Fruit fly (Drosophila melanogaster) whole organism, embryonic: Measurements from ENCODE around the gene CG13928.

Experiments used
- Adf1 ChIP-seq: fragments of 200-800 bp; sonication (Bioruptor generic); IDR thresholded peaks from 2 replicates; pipeline ENCODE4 v1.3.6; 2022; ENCODE audit warnings: missing biosample characterization, missing genetic modification characterization
- Bdp1 ChIP-seq: fragments of 200-800 bp; sonication (Bioruptor generic); optimal IDR thresholded peaks from 3 replicates; lab custom pipeline; 2016; ENCODE audit warnings: missing biosample characterization, missing genetic modification characterization
- CG1233 ChIP-seq: fragments of 200-800 bp; sonication (Bioruptor generic); optimal IDR thresholded peaks from 4 replicates; lab custom pipeline; 2018; ENCODE audit warnings: missing biosample characterization, mild to moderate bottlenecking, missing genetic modification characterization
- CG12769 ChIP-seq: fragments of 200-800 bp; sonication (Bioruptor generic); optimal IDR thresholded peaks from 2 replicates; lab custom pipeline; 2019; ENCODE audit warnings: missing biosample characterization, mild to moderate bottlenecking, missing genetic modification characterization, moderate library complexity
- CG12942 ChIP-seq: fragments of 200-800 bp; sonication (Bioruptor generic); optimal IDR thresholded peaks from 3 replicates; lab custom pipeline; 2016; ENCODE audit warnings: missing biosample characterization, missing genetic modification characterization
- CG13424 ChIP-seq: fragments of 200-800 bp; sonication (Bioruptor generic); optimal IDR thresholded peaks from 2 replicates; lab custom pipeline; 2019; ENCODE audit warnings: missing biosample characterization, mild to moderate bottlenecking, missing genetic modification characterization, moderate library complexity
- CG15514 ChIP-seq: fragments of 200-800 bp; sonication (Bioruptor generic); optimal IDR thresholded peaks from 3 replicates; lab custom pipeline; 2017; ENCODE audit warnings: missing biosample characterization, missing genetic modification characterization, mild to moderate bottlenecking, moderate library complexity, missing genetic modification reagents
- CG17385 ChIP-seq: fragments of 200-800 bp; sonication (Bioruptor generic); optimal IDR thresholded peaks from 3 replicates; lab custom pipeline; 2018; ENCODE audit warnings: missing biosample characterization, mild to moderate bottlenecking, missing genetic modification characterization
- CG17802 ChIP-seq: fragments of 200-800 bp; sonication (Bioruptor generic); optimal IDR thresholded peaks from 2 replicates; lab custom pipeline; 2018; ENCODE audit warnings: missing biosample characterization, mild to moderate bottlenecking, missing genetic modification characterization, moderate library complexity
- CG18619 ChIP-seq: fragments of 200-800 bp; sonication (Bioruptor generic); optimal IDR thresholded peaks from 3 replicates; lab custom pipeline; 2017; ENCODE audit warnings: missing biosample characterization, mild to moderate bottlenecking, missing genetic modification characterization
- CG2116 ChIP-seq: fragments of 200-800 bp; sonication (Bioruptor generic); optimal IDR thresholded peaks from 3 replicates; lab custom pipeline; 2018; ENCODE audit warnings: missing biosample characterization, mild to moderate bottlenecking, missing genetic modification characterization
- CG2199 ChIP-seq: fragments of 200-800 bp; sonication (Bioruptor generic); IDR thresholded peaks from 3 replicates; pipeline ENCODE4 v1.3.6; 2022; ENCODE audit warnings: missing biosample characterization, missing genetic modification characterization
- CG2712 ChIP-seq: fragments of 200-800 bp; optimal IDR thresholded peaks from 3 replicates; lab custom pipeline; 2019; ENCODE audit warnings: missing biosample characterization, mild to moderate bottlenecking, missing genetic modification characterization, moderate library complexity
- CG30431 ChIP-seq: fragments of 200-800 bp; sonication (Bioruptor generic); optimal IDR thresholded peaks from 2 replicates; lab custom pipeline; 2017; ENCODE audit warnings: missing biosample characterization, missing genetic modification characterization
- CG3281 ChIP-seq: fragments of 200-800 bp; sonication (Bioruptor generic); optimal IDR thresholded peaks from 3 replicates; lab custom pipeline; 2017; ENCODE audit warnings: missing biosample characterization, mild to moderate bottlenecking, missing genetic modification characterization
- CG3838 ChIP-seq: fragments of 200-800 bp; sonication (Bioruptor generic); optimal IDR thresholded peaks from 3 replicates; lab custom pipeline; 2016; ENCODE audit warnings: missing biosample characterization, missing genetic modification characterization
- CG4424 ChIP-seq: fragments of 200-800 bp; sonication (Bioruptor generic); optimal IDR thresholded peaks from 3 replicates; lab custom pipeline; 2016; ENCODE audit warnings: missing biosample characterization, missing genetic modification characterization
- CG4820 ChIP-seq: fragments of 200-800 bp; sonication (Bioruptor generic); optimal IDR thresholded peaks from 3 replicates; lab custom pipeline; 2016; ENCODE audit warnings: missing biosample characterization, missing genetic modification characterization
- CG8478 ChIP-seq: fragments of >200 bp; optimal IDR thresholded peaks from 2 replicates; lab custom pipeline; 2018
- D19A ChIP-seq: fragments of 200-800 bp; optimal IDR thresholded peaks from 3 replicates; lab custom pipeline; 2019; ENCODE audit warnings: missing biosample characterization, mild to moderate bottlenecking, missing genetic modification characterization, moderate library complexity
- D19B ChIP-seq: fragments of 200-800 bp; sonication (Bioruptor generic); optimal IDR thresholded peaks from 2 replicates; lab custom pipeline; 2017; ENCODE audit warnings: missing biosample characterization, mild to moderate bottlenecking, missing genetic modification characterization
- Dek ChIP-seq: fragments of 200-800 bp; sonication (Bioruptor generic); optimal IDR thresholded peaks from 3 replicates; lab custom pipeline; 2019; ENCODE audit warnings: missing biosample characterization, mild to moderate bottlenecking, missing genetic modification characterization, moderate library complexity
- Dref ChIP-seq: fragments of 200-800 bp; sonication (Bioruptor generic); IDR thresholded peaks from 2 replicates; pipeline ENCODE4 v1.3.6; 2022; ENCODE audit warnings: missing biosample characterization, missing genetic modification characterization
- E2f2 ChIP-seq: fragments of 200-800 bp; sonication (Bioruptor generic); IDR thresholded peaks from 2 replicates; pipeline ENCODE4 v1.3.6; 2022; ENCODE audit warnings: missing biosample characterization, missing genetic modification characterization
- Hr3 ChIP-seq: fragments of 200-800 bp; sonication (Bioruptor generic); optimal IDR thresholded peaks from 3 replicates; lab custom pipeline; 2016; ENCODE audit warnings: missing biosample characterization, missing genetic modification characterization
- Lhr ChIP-seq: fragments of 200-800 bp; sonication (Bioruptor generic); optimal IDR thresholded peaks from 3 replicates; lab custom pipeline; 2017; ENCODE audit warnings: mild to moderate bottlenecking, missing biosample characterization, missing genetic modification reagents, missing genetic modification characterization
- Lpt ChIP-seq: fragments of >200 bp; optimal IDR thresholded peaks from 2 replicates; lab custom pipeline; 2018; ENCODE audit warnings: missing biosample characterization, missing genetic modification characterization
- Nf-YA ChIP-seq: fragments of 200-800 bp; sonication (Bioruptor generic); IDR thresholded peaks from 2 replicates; pipeline ENCODE4 v1.3.6; 2022; ENCODE audit warnings: missing biosample characterization, missing genetic modification characterization
- Sin3A ChIP-seq: fragments of >200 bp; optimal IDR thresholded peaks from 2 replicates; lab custom pipeline; 2018
- ash1 ChIP-seq: fragments of 200-800 bp; sonication (Bioruptor generic); optimal IDR thresholded peaks from 2 replicates; lab custom pipeline; 2018; ENCODE audit warnings: missing biosample characterization, mild to moderate bottlenecking, missing genetic modification characterization
- cas ChIP-seq: fragments of 200-800 bp; sonication (Bioruptor generic); IDR thresholded peaks from 2 replicates; pipeline ENCODE4 v1.3.6; 2022; ENCODE audit warnings: missing biosample characterization, missing genetic modification characterization
- chif ChIP-seq, 2 experiments: fragments of 200-800 bp; sonication (Bioruptor generic); optimal IDR thresholded peaks; 3 replicates each; lab custom pipeline; 2016; ENCODE audit warnings: missing biosample characterization in 2 of 2, missing genetic modification characterization in 2 of 2
- dmrt99B ChIP-seq: fragments of 200-800 bp; sonication (Bioruptor generic); optimal IDR thresholded peaks from 2 replicates; lab custom pipeline; 2018; ENCODE audit warnings: missing biosample characterization, mild to moderate bottlenecking, missing genetic modification characterization, moderate library complexity
- ham ChIP-seq: fragments of 200-800 bp; sonication (Bioruptor generic); IDR thresholded peaks from 2 replicates; pipeline ENCODE4 v1.3.6; 2022; ENCODE audit warnings: missing biosample characterization, missing genetic modification characterization
- ind ChIP-seq: fragments of 200-800 bp; sonication (Bioruptor generic); optimal IDR thresholded peaks from 3 replicates; lab custom pipeline; 2016; ENCODE audit warnings: missing biosample characterization, missing genetic modification characterization
- lab ChIP-seq: fragments of 200-800 bp; sonication (Bioruptor generic); optimal IDR thresholded peaks from 3 replicates; lab custom pipeline; 2017; ENCODE audit warnings: missing biosample characterization, missing genetic modification characterization, mild to moderate bottlenecking, moderate library complexity, missing genetic modification reagents
- lmd ChIP-seq: fragments of 200-800 bp; sonication (Bioruptor generic); IDR thresholded peaks from 2 replicates; pipeline ENCODE4 v1.3.6; 2022; ENCODE audit warnings: missing biosample characterization, missing genetic modification characterization
- nerfin-1 ChIP-seq: fragments of 200-800 bp; sonication (Bioruptor generic); optimal IDR thresholded peaks from 3 replicates; lab custom pipeline; 2019; ENCODE audit warnings: missing biosample characterization, mild to moderate bottlenecking, missing genetic modification characterization, moderate library complexity
- peb ChIP-seq: fragments of 200-800 bp; sonication (Bioruptor generic); IDR thresholded peaks from 2 replicates; pipeline ENCODE4 v1.3.6; 2022; ENCODE audit warnings: missing biosample characterization, missing genetic modification characterization
- phol ChIP-seq: fragments of 200-800 bp; sonication (Bioruptor generic); optimal IDR thresholded peaks from 3 replicates; lab custom pipeline; 2018; ENCODE audit warnings: missing biosample characterization, mild to moderate bottlenecking, missing genetic modification characterization, moderate library complexity
- psq ChIP-seq: fragments of 200-800 bp; sonication (Bioruptor generic); optimal IDR thresholded peaks from 2 replicates; lab custom pipeline; 2017; ENCODE audit warnings: missing biosample characterization, missing genetic modification characterization
- salm ChIP-seq: fragments of 200-800 bp; sonication (Bioruptor generic); optimal IDR thresholded peaks from 2 replicates; lab custom pipeline; 2018; ENCODE audit warnings: missing biosample characterization, mild to moderate bottlenecking, missing genetic modification characterization
- sens ChIP-seq: fragments of 200-800 bp; sonication (Bioruptor generic); peaks from one replicate; lab custom pipeline; 2016; ENCODE audit warnings: missing biosample characterization, missing genetic modification characterization
- sima ChIP-seq: fragments of 200-800 bp; sonication (Bioruptor generic); optimal IDR thresholded peaks from 2 replicates; lab custom pipeline; 2016; ENCODE audit warnings: missing biosample characterization, missing genetic modification characterization
- slou ChIP-seq: fragments of 200-800 bp; sonication (Bioruptor generic); optimal IDR thresholded peaks from 3 replicates; lab custom pipeline; 2016; ENCODE audit warnings: missing biosample characterization, missing genetic modification characterization
- so ChIP-seq: fragments of 200-800 bp; sonication (Bioruptor generic); IDR thresholded peaks from 3 replicates; pipeline ENCODE4 v1.3.6; 2022; ENCODE audit warnings: missing biosample characterization, missing genetic modification characterization
- stwl ChIP-seq: fragments of 200-800 bp; sonication (Bioruptor generic); optimal IDR thresholded peaks from 3 replicates; lab custom pipeline; 2018; ENCODE audit warnings: missing biosample characterization, mild to moderate bottlenecking, missing genetic modification characterization, moderate library complexity
- trem ChIP-seq: fragments of 200-800 bp; optimal IDR thresholded peaks from 3 replicates; lab custom pipeline; 2019; ENCODE audit warnings: missing biosample characterization, mild to moderate bottlenecking, missing genetic modification characterization, moderate library complexity
- trh ChIP-seq: fragments of 200-800 bp; sonication (Bioruptor generic); optimal IDR thresholded peaks from 2 replicates; lab custom pipeline; 2016; ENCODE audit warnings: missing biosample characterization, missing genetic modification characterization
- unc-4 ChIP-seq: fragments of 200-800 bp; sonication (Bioruptor generic); IDR thresholded peaks from 2 replicates; pipeline ENCODE4 v1.3.6; 2022; ENCODE audit warnings: missing biosample characterization, missing genetic modification characterization; ENCODE audit not compliant: partially characterized antibody
- vnd ChIP-seq: fragments of 200-800 bp; sonication (Bioruptor generic); IDR thresholded peaks from 3 replicates; pipeline ENCODE4 v1.3.6; 2022; ENCODE audit warnings: missing biosample characterization, missing genetic modification characterization; ENCODE audit not compliant: partially characterized antibody
- zf30C ChIP-seq: fragments of 200-800 bp; sonication (Bioruptor generic); optimal IDR thresholded peaks from 3 replicates; lab custom pipeline; 2018; ENCODE audit warnings: missing biosample characterization, mild to moderate bottlenecking, missing genetic modification characterization

Gene CG13928

DNA sequence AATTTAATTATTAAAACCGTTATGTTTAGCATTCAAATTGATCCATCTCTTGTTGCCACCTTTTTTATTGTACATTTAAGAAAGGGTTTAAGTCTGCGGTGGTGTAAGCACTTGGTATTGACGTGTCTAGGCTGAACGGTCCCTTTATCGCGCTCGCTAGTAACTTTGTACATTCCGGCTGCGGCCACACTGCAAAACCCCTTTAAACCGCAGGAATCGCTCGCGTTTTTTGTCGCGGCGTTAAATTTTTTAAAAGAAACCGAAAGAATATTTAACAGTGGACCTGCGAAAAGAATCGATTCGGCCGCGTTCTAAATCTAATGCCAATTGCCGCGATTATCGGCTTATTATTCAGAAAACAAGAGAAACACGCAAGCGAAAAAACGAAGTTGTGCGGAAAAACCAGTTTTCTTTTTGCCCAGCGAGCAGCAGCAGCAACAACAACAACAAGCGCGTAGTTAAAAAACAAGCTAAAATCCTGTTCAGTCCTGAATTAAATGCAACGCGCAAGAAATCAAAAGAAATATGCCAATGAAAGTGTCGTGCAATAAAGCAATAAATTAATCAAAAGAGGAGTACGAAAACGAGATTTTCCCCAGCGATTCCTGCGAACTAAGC lies 51.6 kb downstream of the CG13928 start, which contains the start of gene CG13917 (continued):
- TF ChIP-seq dmrt99B (tag; lab: Kevin White, UChicago) (no peak), sens (GFP tag; lab: Kevin White, UChicago) (peak; percentile 44), salm (tag; lab: Kevin White, UChicago) (no peak), lmd (GFP tag; lab: Robert Waterston, UW) (no peak), CG2116 (GFP tag; lab: Kevin White, UChicago) (peak; percentile 33), stwl (tag; lab: Kevin White, UChicago) (peak; percentile 70), CG15514 (GFP tag; lab: Kevin White, UChicago) (peak; percentile 91), D19B (no peak), Hr3 (GFP tag; lab: Kevin White, UChicago) (no peak), CG30431 (GFP tag; lab: Kevin White, UChicago) (no peak), CG17802 (no peak), CG4424 (GFP tag; lab: Kevin White, UChicago) (no peak), so (GFP tag; lab: Robert Waterston, UW) (0 out of 3 replicates have a peak, but pooled peaks have one; percentile 17), D19A (no peak), trem (tag; lab: Kevin White, UChicago) (peak; percentile 66), ham (GFP tag; lab: Robert Waterston, UW) (no peak), CG12942 (no peak), Lhr (GFP tag; lab: Kevin White, UChicago) (peak; percentile 86), Bdp1 (GFP tag; lab: Kevin White, UChicago) (no peak), vnd (no peak), zf30C (GFP tag; lab: Kevin White, UChicago) (no peak), E2f2 (GFP tag; lab: Robert Waterston, UW) (peak; percentile 82), CG8478 (lab: Kevin White, UChicago) (no peak), CG17385 (no peak), CG1233 (GFP tag; lab: Kevin White, UChicago) (no peak), CG3838 (GFP tag; lab: Kevin White, UChicago) (no peak), CG2199 (no peak), nerfin-1 (tag; lab: Kevin White, UChicago) (no peak), CG3281 (GFP tag; lab: Kevin White, UChicago) (no peak), sima (GFP tag; lab: Kevin White, UChicago) (no peak), ash1 (GFP tag; lab: Kevin White, UChicago) (no peak), Adf1 (GFP tag; lab: Robert Waterston, UW) (no peak), Lpt (GFP tag; lab: Kevin White, UChicago) (no peak), psq (GFP tag; lab: Kevin White, UChicago) (no peak), Sin3A (lab: Kevin White, UChicago) (peak; percentile 18), unc-4 (GFP tag; lab: Robert Waterston, UW) (no peak), CG2712 (tag; lab: Kevin White, UChicago) (peak; percentile 22), CG18619 (GFP tag; lab: Kevin White, UChicago) (no peak), ind (no peak), peb (GFP tag; lab: Robert Waterston, UW) (no peak), CG4820 (GFP tag; lab: Kevin White, UChicago) (no peak), CG13424 (no peak), cas (GFP tag; lab: Robert Waterston, UW) (0 out of 2 replicates have a peak, but pooled peaks have one; percentile 21), chif (GFP tag; optimal IDR thresholded peaks at IDR 0.05; lab: Kevin White, UChicago) (no peak), Nf-YA (GFP tag; lab: Robert Waterston, UW) (no peak), Dref (GFP tag; lab: Robert Waterston, UW) (no peak), lab (GFP tag; lab: Kevin White, UChicago) (peak; percentile 21), phol (tag; lab: Kevin White, UChicago) (peak; percentile 59), trh (no peak), CG12769 (tag; lab: Kevin White, UChicago) (no peak), Dek (peak; percentile 40), slou (no peak)
